Worm (Caenorhabditis elegans): ENCODE measurements around the gene C16A11.7.

The C16A11.7 gene

DNA sequence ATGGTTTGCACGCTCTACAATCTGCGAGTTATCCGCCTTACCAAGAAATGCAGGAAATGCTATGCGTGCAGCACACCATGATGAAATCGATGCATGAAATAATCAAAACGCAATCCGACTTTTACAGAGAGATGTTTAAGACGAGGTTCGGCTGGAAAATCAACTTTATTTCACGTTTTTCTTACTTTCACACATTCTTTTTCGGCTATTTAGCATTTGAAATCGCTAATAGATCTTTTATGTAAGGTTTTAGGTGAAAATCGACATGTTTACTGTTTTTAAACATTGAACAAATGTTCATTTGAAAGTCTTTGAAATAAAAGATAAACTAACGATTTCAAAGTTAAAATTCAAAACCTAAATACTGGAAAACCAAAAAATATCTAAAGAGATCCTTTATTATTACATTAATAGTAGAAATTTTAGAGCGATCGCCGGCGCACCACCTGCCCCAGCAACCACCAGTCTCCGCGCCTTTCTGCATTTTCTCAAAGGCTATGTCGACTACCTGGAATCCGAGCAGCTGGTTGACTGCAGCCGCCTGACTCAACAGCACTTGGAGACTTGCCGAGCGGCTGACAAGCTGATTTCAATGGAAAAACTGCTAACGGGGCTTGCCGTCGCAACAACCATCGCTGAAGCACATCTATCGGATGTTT is 28.5 kb downstream of the C16A11.7 start:
- TF ChIP-seq mdl-1 (tag; optimal IDR thresholded peaks at IDR 0.05) (no peak), egl-5 (tag; optimal IDR thresholded peaks at IDR 0.05) (no peak), elt-1 (tag; optimal IDR thresholded peaks at IDR 0.05) (no peak), nfya-1 (tag; optimal IDR thresholded peaks at IDR 0.05; ENCODE audit: insufficient read depth) (no peak), ama-1 (optimal IDR thresholded peaks at IDR 0.05) (no peak), unc-62 (GFP tag; optimal IDR thresholded peaks at IDR 0.05) (no peak), hmg-11 (tag; optimal IDR thresholded peaks at IDR 0.05) (no peak), mml-1 (tag; optimal IDR thresholded peaks at IDR 0.05) (no peak)

DNA sequence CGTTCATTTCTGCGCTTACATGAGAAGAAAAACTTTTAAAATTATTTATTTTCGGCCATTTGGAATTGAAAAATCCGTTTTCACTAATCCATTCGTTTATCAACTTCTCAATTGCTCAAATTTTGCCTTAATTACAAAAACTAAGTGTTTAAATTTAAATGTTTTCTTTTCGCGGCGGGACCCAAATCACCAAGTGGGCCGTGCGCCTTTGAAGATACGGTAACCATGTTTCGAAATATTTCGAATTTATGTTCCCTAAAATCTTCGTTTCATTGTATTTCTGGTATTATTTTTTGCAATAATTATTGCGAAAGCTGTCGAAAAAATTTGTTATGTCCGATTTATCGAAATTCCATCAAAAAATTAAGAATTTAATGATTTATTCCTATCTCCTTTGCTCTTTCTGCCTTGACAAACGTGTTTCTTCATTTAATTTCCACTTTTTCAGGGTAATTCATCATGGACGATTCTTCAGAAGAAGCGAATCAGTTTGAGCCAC is 30.1 kb downstream of the C16A11.7 start, which contains the start of gene C16A11.4:
TSS of gene C16A11.4 (plus strand) at position 449 of the 499 bp plus-strand sequence.
- TF ChIP-seq fkh-2 (tag; optimal IDR thresholded peaks at IDR 0.05) (no peak), ceh-9 (tag; optimal IDR thresholded peaks at IDR 0.05) (no peak), nhr-25 (tag; optimal IDR thresholded peaks at IDR 0.05) (no peak)

DNA sequence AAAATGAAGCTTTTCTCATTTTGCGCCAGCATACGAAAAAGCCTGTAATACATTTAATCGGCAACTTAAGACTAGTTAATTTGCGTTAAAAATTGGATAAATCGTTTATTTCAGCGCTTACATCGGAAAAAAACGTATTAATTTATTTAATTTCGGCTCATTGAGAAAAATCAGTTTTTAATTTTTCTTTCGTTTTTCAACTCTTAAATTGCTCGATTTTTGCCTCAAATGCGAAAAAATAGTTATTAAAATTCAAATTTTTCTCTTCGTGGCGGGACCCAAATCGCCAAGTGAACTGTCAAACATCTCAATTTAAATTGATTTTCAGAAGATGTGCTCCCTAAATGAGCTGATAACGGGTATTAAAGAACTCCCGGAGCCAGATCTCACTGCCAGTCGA is 33.8 kb downstream of the C16A11.7 start, which contains the start of gene C16A11.5:
TSS of gene C16A11.5 (plus strand) at position 323 of the 400 bp plus-strand sequence.
- TF ChIP-seq ceh-9 (tag; optimal IDR thresholded peaks at IDR 0.05) (no peak), pha-4 (tag; optimal IDR thresholded peaks at IDR 0.05) (no peak), elt-2 (tag; optimal IDR thresholded peaks at IDR 0.05) (no peak)

DNA sequence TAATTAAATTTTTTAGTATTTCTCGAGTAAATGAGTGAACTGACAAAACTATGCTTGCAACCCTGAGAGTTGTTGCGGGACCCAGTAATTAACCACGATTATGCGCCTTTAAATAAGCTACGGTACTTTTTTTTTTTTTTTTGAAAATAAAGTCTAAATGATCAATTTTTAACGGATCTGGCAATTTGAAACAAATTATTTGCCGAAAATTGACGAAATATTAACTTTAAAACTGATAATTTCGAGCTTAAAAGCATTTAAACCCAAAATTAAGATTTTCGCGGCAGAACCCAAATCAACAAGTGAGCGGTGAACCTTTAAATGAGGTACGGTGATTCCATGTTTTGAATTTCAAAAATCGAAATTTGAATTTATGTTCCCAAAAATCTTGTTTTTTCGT is 34.3 kb downstream of the C16A11.7 start:
- TF ChIP-seq unc-62 (GFP tag; optimal IDR thresholded peaks at IDR 0.05) = no peak
- TF ChIP-seq nfya-1 (tag; optimal IDR thresholded peaks at IDR 0.05; ENCODE audit: insufficient read depth) = no peak
- no peak for TF ChIP-seq egl-27 (tag; optimal IDR thresholded peaks at IDR 0.05)
- no peak for TF ChIP-seq nhr-11 (tag; optimal IDR thresholded peaks at IDR 0.05)
- TF ChIP-seq pha-4 (tag; optimal IDR thresholded peaks at IDR 0.05) = no peak
- TF ChIP-seq nhr-237 (tag; optimal IDR thresholded peaks at IDR 0.05) = no peak
- no peak for TF ChIP-seq nhr-77 (tag; optimal IDR thresholded peaks at IDR 0.05)
- TF ChIP-seq unc-39 (tag; optimal IDR thresholded peaks at IDR 0.05) = no peak
- no peak for TF ChIP-seq ztf-11 (tag; optimal IDR thresholded peaks at IDR 0.05)

DNA sequence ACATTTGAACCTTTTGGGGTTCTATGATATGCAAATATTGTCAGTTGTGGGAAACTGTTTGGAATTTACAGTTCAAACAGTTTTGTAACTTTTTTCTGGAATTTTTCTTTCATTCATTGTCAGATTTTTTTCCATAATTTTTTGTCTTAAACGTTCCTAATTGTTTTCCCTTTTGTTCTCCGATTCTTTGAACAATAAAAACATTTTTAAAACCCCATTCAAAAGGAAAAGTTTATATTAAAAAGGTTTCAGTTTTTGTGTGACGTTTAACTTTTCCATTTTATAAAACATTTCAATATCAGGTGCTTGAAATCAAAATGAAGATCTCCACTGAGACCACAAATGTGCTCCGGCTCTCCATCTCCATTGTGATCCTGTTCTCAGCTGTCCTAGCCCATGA is 37.7 kb downstream of the C16A11.7 start, which contains the start of gene F31D5.1:
TSS of gene F31D5.1 (plus strand) at position 301 of the 400 bp plus-strand sequence.
- TF ChIP-seq skn-1 (tag; optimal IDR thresholded peaks at IDR 0.05) = no peak

DNA sequence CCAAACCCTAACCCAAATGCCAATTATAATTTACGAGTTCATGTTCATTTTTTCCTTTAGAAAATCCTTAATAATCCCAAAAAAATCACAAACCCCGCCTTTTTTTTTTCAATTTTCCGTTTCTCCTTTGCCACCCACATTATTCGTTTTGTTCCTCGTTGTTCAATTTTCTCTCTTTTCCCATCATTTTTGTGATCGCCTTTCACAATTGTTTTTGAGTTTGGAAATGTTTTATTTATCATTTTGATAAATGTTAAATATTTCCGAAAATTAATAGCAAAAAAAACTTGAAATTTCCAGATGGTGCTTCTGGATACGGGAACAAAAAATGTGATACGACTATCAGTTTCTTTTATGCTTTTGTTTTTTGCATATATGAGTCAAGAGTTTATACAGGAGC is 41.4 kb downstream of the C16A11.7 start, which contains the start of gene F31D5.2:
TSS of gene F31D5.2 (plus strand) at position 301 of the 400 bp plus-strand sequence.
- no peak for TF ChIP-seq fkh-10 (GFP tag; optimal IDR thresholded peaks at IDR 0.05)

DNA sequence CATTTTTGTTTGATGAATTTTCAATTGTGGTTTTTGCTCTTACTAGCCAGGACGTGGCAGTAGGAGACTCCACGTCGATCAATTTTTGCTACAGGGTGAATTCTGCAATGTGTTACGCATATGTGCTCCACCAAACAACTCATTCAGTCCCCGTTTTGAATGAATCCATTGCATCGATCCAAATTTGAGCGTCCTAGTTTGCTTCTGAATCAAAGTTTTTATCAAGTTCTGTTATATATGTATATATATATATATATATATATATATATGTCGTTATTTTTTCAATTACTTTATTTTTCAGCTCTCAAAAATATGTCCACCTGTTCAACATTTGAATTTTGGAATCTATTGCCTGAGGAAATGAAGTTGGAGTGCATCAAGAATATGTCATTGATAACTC is 45.6 kb downstream of the C16A11.7 start, which contains the start of gene F31D5.7:
TSS of gene F31D5.7 (plus strand) at position 301 of the 400 bp plus-strand sequence.
- TF ChIP-seq nhr-67 (tag; optimal IDR thresholded peaks at IDR 0.05) = no peak

DNA sequence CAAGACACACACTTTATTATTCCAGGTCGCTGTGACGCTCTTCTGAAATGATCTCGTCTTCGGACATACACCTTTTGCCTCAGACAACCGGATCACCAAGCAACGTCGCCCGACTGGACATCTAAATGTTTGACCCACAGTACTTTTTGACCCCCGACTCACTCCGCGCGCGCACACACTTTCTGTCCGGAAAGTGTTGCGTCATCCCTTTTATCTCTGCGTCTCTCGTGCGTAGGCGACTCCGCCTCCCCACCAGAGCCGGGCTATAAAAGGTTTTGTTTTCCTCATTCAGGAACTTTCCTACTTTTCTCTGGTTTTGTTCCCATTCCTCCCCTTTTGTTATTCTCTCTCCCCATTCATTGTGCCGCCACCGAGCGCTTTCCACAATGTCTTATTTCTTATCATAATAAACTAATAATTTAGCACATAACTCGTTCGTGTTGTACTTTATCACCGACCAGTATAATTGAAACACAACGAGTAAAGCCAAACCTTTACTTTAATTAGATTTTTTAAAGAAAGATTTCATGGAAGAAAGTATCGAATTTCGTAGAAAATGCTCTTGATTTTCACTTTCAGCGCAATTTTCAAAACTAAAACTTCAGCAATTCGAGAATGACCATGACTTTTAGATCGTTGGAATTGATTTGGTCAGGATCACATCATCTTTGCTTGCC is 47.5 kb downstream of the C16A11.7 start, which contains the start of gene F31D5.6:
TSS of gene F31D5.6 (plus strand) at position 627 of the 677 bp plus-strand sequence.
- no peak for TF ChIP-seq nhr-237 (tag; optimal IDR thresholded peaks at IDR 0.05)
- TF ChIP-seq egl-5 (tag; optimal IDR thresholded peaks at IDR 0.05) = no peak
- TF ChIP-seq ceh-28 (tag; optimal IDR thresholded peaks at IDR 0.05) = no peak
- TF ChIP-seq pha-4 (tag; optimal IDR thresholded peaks at IDR 0.05) = no peak
- no peak for TF ChIP-seq elt-2 (tag; optimal IDR thresholded peaks at IDR 0.05)
- TF ChIP-seq fkh-2 (tag; optimal IDR thresholded peaks at IDR 0.05) = no peak
- no peak for TF ChIP-seq unc-62 (GFP tag; optimal IDR thresholded peaks at IDR 0.05)
- no peak for TF ChIP-seq ceh-9 (tag; optimal IDR thresholded peaks at IDR 0.05)
- TF ChIP-seq nhr-12 (tag; optimal IDR thresholded peaks at IDR 0.05) = no peak
- TF ChIP-seq elt-1 (tag; optimal IDR thresholded peaks at IDR 0.05) = no peak
- TF ChIP-seq skn-1 (tag; optimal IDR thresholded peaks at IDR 0.05) = no peak
- TF ChIP-seq ztf-11 (tag; optimal IDR thresholded peaks at IDR 0.05) = no peak
- no peak for TF ChIP-seq nhr-77 (tag; optimal IDR thresholded peaks at IDR 0.05)
- no peak for TF ChIP-seq lsy-12 (tag; optimal IDR thresholded peaks at IDR 0.05)
- no peak for TF ChIP-seq lin-39 (tag; optimal IDR thresholded peaks at IDR 0.05)
